Fruit fly (Drosophila melanogaster) whole organism, pupa: ENCODE results near the gene mus301.

Experiments used
- CG10348 ChIP-seq: fragments of 200-800 bp; sonication (Bioruptor generic); IDR thresholded peaks from 2 replicates; pipeline ENCODE4 v1.3.6; 2022; ENCODE audit warnings: missing biosample characterization, missing genetic modification characterization
- CG12605 ChIP-seq: fragments of 200-800 bp; sonication (Bioruptor generic); IDR thresholded peaks from 2 replicates; pipeline ENCODE4 v1.3.6; 2022; ENCODE audit warnings: missing biosample characterization, missing genetic modification characterization
- CG13204 ChIP-seq: fragments of 200-800 bp; sonication (Bioruptor generic); optimal IDR thresholded peaks from 2 replicates; lab custom pipeline; 2018; ENCODE audit warnings: missing biosample characterization, mild to moderate bottlenecking, missing genetic modification characterization, moderate library complexity
- CG14655 ChIP-seq: fragments of 200-800 bp; sonication (Bioruptor generic); optimal IDR thresholded peaks from 3 replicates; lab custom pipeline; 2017; ENCODE audit warnings: mild to moderate bottlenecking, missing biosample characterization, missing genetic modification reagents, missing genetic modification characterization
- CG15710 ChIP-seq: fragments of 200-800 bp; sonication (Bioruptor generic); optimal IDR thresholded peaks from 2 replicates; lab custom pipeline; 2018; ENCODE audit warnings: missing biosample characterization, mild to moderate bottlenecking, missing genetic modification characterization, moderate library complexity
- CG17806 ChIP-seq: fragments of 200-800 bp; sonication (Bioruptor generic); optimal IDR thresholded peaks from 2 replicates; lab custom pipeline; 2018; ENCODE audit warnings: missing biosample characterization, mild to moderate bottlenecking, missing genetic modification characterization, moderate library complexity
- CG32121 ChIP-seq: fragments of 200-800 bp; sonication (Bioruptor generic); IDR thresholded peaks from 2 replicates; pipeline ENCODE4 v1.3.6; 2022; ENCODE audit warnings: missing biosample characterization, missing genetic modification characterization
- CG34367 ChIP-seq: fragments of 200-800 bp; sonication (Bioruptor generic); optimal IDR thresholded peaks from 2 replicates; lab custom pipeline; 2018; ENCODE audit warnings: missing biosample characterization, mild to moderate bottlenecking, missing genetic modification characterization
- CG4496 ChIP-seq: fragments of 200-800 bp; sonication (Bioruptor generic); IDR thresholded peaks from 3 replicates; pipeline ENCODE4 v1.3.6; 2022; ENCODE audit warnings: missing biosample characterization, missing genetic modification characterization
- CG8159 ChIP-seq: fragments of 200-800 bp; sonication (Bioruptor generic); optimal IDR thresholded peaks from 3 replicates; lab custom pipeline; 2018; ENCODE audit warnings: missing biosample characterization, mild to moderate bottlenecking, missing genetic modification characterization, moderate library complexity
- CG8301 ChIP-seq: fragments of 200-800 bp; sonication (Bioruptor generic); optimal IDR thresholded peaks from 2 replicates; lab custom pipeline; 2018; ENCODE audit warnings: missing biosample characterization, mild to moderate bottlenecking, missing genetic modification characterization
- CG9948 ChIP-seq: fragments of 200-800 bp; sonication (Bioruptor generic); optimal IDR thresholded peaks from 2 replicates; lab custom pipeline; 2018; ENCODE audit warnings: missing biosample characterization, mild to moderate bottlenecking, missing genetic modification characterization, moderate library complexity
- D1 ChIP-seq: fragments of 200-800 bp; sonication (Bioruptor generic); optimal IDR thresholded peaks from 2 replicates; lab custom pipeline; 2018; ENCODE audit warnings: missing biosample characterization, mild to moderate bottlenecking, missing genetic modification characterization, moderate library complexity
- EcR ChIP-seq: fragments of 200-800 bp; sonication (Bioruptor generic); optimal IDR thresholded peaks from 3 replicates; lab custom pipeline; 2019; ENCODE audit warnings: missing biosample characterization, missing genetic modification characterization, mild to moderate bottlenecking, moderate library complexity, missing genetic modification reagents
- Ets98B ChIP-seq: fragments of 200-800 bp; sonication (Bioruptor generic); IDR thresholded peaks from 2 replicates; pipeline ENCODE4 v1.3.6; 2022; ENCODE audit warnings: missing biosample characterization, missing genetic modification characterization
- Pif1A ChIP-seq: fragments of 200-800 bp; sonication (Bioruptor generic); optimal IDR thresholded peaks from 3 replicates; lab custom pipeline; 2016; ENCODE audit warnings: missing biosample characterization, missing genetic modification characterization
- Pif1B ChIP-seq: fragments of 200-800 bp; sonication (Bioruptor generic); optimal IDR thresholded peaks from 3 replicates; lab custom pipeline; 2016; ENCODE audit warnings: missing biosample characterization, missing genetic modification characterization
- Snoo ChIP-seq: fragments of 200-800 bp; sonication (Bioruptor generic); optimal IDR thresholded peaks from 3 replicates; lab custom pipeline; 2017; ENCODE audit warnings: missing biosample characterization, mild to moderate bottlenecking, missing genetic modification characterization, inconsistent platforms
- fd96Ca ChIP-seq: fragments of 200-800 bp; sonication (Bioruptor generic); IDR thresholded peaks from 3 replicates; pipeline ENCODE4 v1.3.6; 2022; ENCODE audit warnings: missing biosample characterization, missing genetic modification characterization
- gl ChIP-seq: fragments of 200-800 bp; sonication (Bioruptor generic); optimal IDR thresholded peaks from 2 replicates; lab custom pipeline; 2018; ENCODE audit warnings: missing biosample characterization, mild to moderate bottlenecking, missing genetic modification characterization
- rn ChIP-seq: fragments of 200-800 bp; sonication (Bioruptor generic); IDR thresholded peaks from 2 replicates; pipeline ENCODE4 v1.3.6; 2022; ENCODE audit warnings: missing biosample characterization, missing genetic modification characterization

Gene mus301

DNA sequence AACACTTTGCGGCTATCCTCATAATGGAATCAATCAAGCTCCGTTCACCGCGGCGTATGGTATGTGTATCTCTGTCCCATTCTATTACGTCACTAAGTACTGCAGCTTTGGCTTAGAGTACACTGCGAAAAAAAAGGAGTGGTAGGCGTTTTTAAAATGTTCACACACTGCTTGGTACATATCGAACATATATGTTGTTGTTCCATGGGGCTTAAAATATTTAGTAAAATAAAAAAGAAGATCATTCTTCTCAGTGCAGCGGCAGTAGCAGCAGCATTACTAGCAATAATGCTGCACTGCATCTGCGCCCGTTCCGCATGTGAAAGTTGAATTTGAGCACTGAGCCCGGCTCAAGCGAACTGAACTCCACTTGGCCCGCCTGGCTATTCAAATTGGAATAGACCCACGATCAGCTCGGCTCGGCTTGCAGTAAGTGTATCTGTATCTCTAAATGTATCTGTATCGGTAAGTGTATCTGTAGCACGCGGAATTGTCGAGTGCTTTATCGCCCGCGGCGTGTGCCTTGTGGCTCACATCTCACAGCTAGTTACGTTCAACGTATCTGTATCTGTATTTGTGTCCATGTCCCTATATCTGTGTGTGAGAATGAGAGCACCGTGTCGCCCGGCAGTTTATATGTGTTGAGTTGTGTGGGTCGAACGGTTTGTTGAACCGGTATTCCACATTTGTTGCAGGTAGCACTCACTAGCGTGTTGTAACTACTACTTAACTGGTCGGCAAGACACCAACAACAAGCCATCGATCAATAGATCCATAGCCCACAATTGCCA is 15.8 kb downstream of the mus301 start:
- TF ChIP-seq EcR (GFP tag; lab: Kevin White, UChicago) (peak; percentile 87), CG9948 (peak; percentile 66), CG12605 (GFP tag; lab: Robert Waterston, UW) (peak; percentile 89), Pif1B (GFP tag; lab: Kevin White, UChicago) (peak; percentile 59), fd96Ca (GFP tag; lab: Robert Waterston, UW) (peak; percentile 96), CG15710 (tag; lab: Kevin White, UChicago) (peak; percentile 49), gl (tag; lab: Kevin White, UChicago) (no peak), CG13204 (GFP tag; lab: Kevin White, UChicago) (no peak), Ets98B (GFP tag; lab: Robert Waterston, UW) (peak; percentile 97), CG10348 (peak; percentile 85), CG8159 (tag; lab: Kevin White, UChicago) (peak; percentile 69), Pif1A (peak; percentile 72), Snoo (peak; percentile 23), CG17806 (tag; lab: Kevin White, UChicago) (peak; percentile 67), D1 (tag; lab: Kevin White, UChicago) (no peak), CG4496 (GFP tag; lab: Robert Waterston, UW) (peak; percentile 95), rn (GFP tag; lab: Robert Waterston, UW) (peak; percentile 89), CG34367 (tag; lab: Kevin White, UChicago) (peak; percentile 58), CG14655 (GFP tag; lab: Kevin White, UChicago) (peak; percentile 93), CG8301 (peak; percentile 91), CG32121 (GFP tag; lab: Robert Waterston, UW) (peak; percentile 96)
- TF ChIP-seq, all 21 proteins: peak for 18

dm6 chr3L:8154544-8154943 is 16.9 kb downstream of the mus301 start:
- TF ChIP-seq CG4496 (GFP tag; lab: Robert Waterston, UW) (0 out of 3 replicates have a peak, but pooled peaks have one; percentile 28), fd96Ca (GFP tag; lab: Robert Waterston, UW) (no peak), CG13204 (GFP tag; lab: Kevin White, UChicago) (peak; percentile 19), CG8159 (tag; lab: Kevin White, UChicago) (no peak), CG15710 (tag; lab: Kevin White, UChicago) (no peak), CG12605 (GFP tag; lab: Robert Waterston, UW) (no peak), CG8301 (no peak), CG32121 (GFP tag; lab: Robert Waterston, UW) (no peak)

- TF ChIP-seq gl (tag; lab: Kevin White, UChicago) (no peak), Ets98B (GFP tag; lab: Robert Waterston, UW) (no peak), CG4496 (GFP tag; lab: Robert Waterston, UW) (no peak), CG14655 (GFP tag; lab: Kevin White, UChicago) (no peak), CG13204 (GFP tag; lab: Kevin White, UChicago) (no peak), CG8301 (no peak), CG10348 (no peak), Snoo (no peak)
Measured at dm6 chr3L:8155324-8155723, 17.7 kb downstream of the mus301 start.

DNA sequence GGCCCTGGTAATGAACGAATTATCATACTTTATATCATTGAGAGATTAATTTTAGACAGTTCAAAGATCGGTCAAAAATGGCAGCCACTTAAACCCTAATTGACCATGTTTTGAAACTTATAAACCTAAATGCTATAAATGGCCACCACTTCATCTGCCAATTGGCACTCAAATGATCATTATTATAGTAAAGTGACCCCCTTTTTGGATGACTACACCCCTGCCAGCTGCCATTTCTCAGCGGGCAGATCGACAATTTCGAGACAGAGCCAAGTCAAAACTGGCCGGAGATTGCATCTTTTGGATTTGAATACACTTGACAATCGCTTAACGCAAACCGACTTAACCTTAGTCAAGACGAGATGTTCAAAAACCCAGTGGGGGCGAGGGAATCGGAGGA is 18.6 kb downstream of the mus301 start:
- TF ChIP-seq CG17806 (tag; lab: Kevin White, UChicago) (peak; percentile 22), CG32121 (GFP tag; lab: Robert Waterston, UW) (no peak), rn (GFP tag; lab: Robert Waterston, UW) (no peak), fd96Ca (GFP tag; lab: Robert Waterston, UW) (0 out of 3 replicates have a peak, but pooled peaks have one; percentile 43), CG8159 (tag; lab: Kevin White, UChicago) (peak; percentile 45), Ets98B (GFP tag; lab: Robert Waterston, UW) (peak; percentile 18; the same call in 1 of the 2 replicates), CG8301 (peak; percentile 26), CG4496 (GFP tag; lab: Robert Waterston, UW) (peak; percentile 45; the same call in 1 of the 3 replicates), Pif1A (no peak), Snoo (peak; percentile 11), CG15710 (tag; lab: Kevin White, UChicago) (peak; percentile 21)

DNA sequence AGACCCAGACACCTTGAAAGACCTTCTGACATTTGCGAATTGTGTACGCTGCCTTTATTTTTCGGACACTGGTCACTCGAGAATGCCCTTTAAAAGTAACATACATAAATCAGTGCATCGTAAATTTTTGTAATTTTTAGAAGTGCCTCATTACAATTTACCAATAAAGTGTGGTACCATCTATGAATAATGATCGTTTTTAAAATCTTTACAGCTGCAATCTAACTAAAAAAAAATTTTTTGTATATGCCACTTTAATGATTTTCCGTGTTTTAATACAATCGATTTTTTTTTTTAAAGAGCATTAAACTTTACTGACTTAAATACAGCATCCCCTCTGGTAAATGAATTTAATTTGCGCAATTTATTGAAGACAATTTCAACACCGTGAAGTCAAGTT is 19.5 kb downstream of the mus301 start:
- TF ChIP-seq CG13204 (GFP tag; lab: Kevin White, UChicago) (no peak), Ets98B (GFP tag; lab: Robert Waterston, UW) (no peak), Pif1A (peak; percentile 22), CG32121 (GFP tag; lab: Robert Waterston, UW) (0 out of 2 replicates have a peak, but pooled peaks have one; percentile 13), rn (GFP tag; lab: Robert Waterston, UW) (no peak), EcR (GFP tag; lab: Kevin White, UChicago) (peak; percentile 48), CG17806 (tag; lab: Kevin White, UChicago) (peak; percentile 31), Pif1B (GFP tag; lab: Kevin White, UChicago) (peak; percentile 46), CG15710 (tag; lab: Kevin White, UChicago) (peak; percentile 68), fd96Ca (GFP tag; lab: Robert Waterston, UW) (no peak), D1 (tag; lab: Kevin White, UChicago) (no peak), CG4496 (GFP tag; lab: Robert Waterston, UW) (no peak), CG12605 (GFP tag; lab: Robert Waterston, UW) (no peak), CG34367 (tag; lab: Kevin White, UChicago) (peak; percentile 38), gl (tag; lab: Kevin White, UChicago) (no peak), CG14655 (GFP tag; lab: Kevin White, UChicago) (no peak), Snoo (peak; percentile 25), CG10348 (no peak), CG8301 (peak; percentile 5), CG9948 (no peak), CG8159 (tag; lab: Kevin White, UChicago) (peak; percentile 62)
